Fruit fly (Drosophila melanogaster) whole organism, embryonic: ENCODE results near the gene miple1.

Source experiments
- CG14441 ChIP-seq: fragments of 200-800 bp; sonication (Bioruptor generic); IDR thresholded peaks from 2 replicates; pipeline ENCODE4 v1.3.6; 2022; ENCODE audit warnings: missing biosample characterization, missing genetic modification characterization
- CG2116 ChIP-seq: fragments of 200-800 bp; sonication (Bioruptor generic); optimal IDR thresholded peaks from 3 replicates; lab custom pipeline; 2018; ENCODE audit warnings: missing biosample characterization, mild to moderate bottlenecking, missing genetic modification characterization
- CG6765 ChIP-seq: fragments of 200-800 bp; sonication (Bioruptor generic); optimal IDR thresholded peaks from 3 replicates; lab custom pipeline; 2017; ENCODE audit warnings: missing biosample characterization, mild to moderate bottlenecking, missing genetic modification characterization
- CG8478 ChIP-seq: fragments of >200 bp; optimal IDR thresholded peaks from 2 replicates; lab custom pipeline; 2018
- Mes4 ChIP-seq: fragments of 200-800 bp; sonication (Bioruptor generic); optimal IDR thresholded peaks from 2 replicates; lab custom pipeline; 2016; ENCODE audit warnings: missing biosample characterization, missing genetic modification characterization
- NK7.1 ChIP-seq: fragments of 200-800 bp; sonication (Bioruptor generic); optimal IDR thresholded peaks from 3 replicates; lab custom pipeline; 2016; ENCODE audit warnings: missing biosample characterization, missing genetic modification characterization

dm6 chr3L:282276-282675 is 15.2 kb downstream of the miple1 start:
- no peak for TF ChIP-seq CG6765 (GFP tag; lab: Kevin White, UChicago)
- no peak for TF ChIP-seq CG2116 (GFP tag; lab: Kevin White, UChicago)
- TF ChIP-seq CG14441: no peak
- no peak for TF ChIP-seq CG8478 (lab: Kevin White, UChicago)
- TF ChIP-seq Mes4 (GFP tag; lab: Kevin White, UChicago): no peak
- no peak for TF ChIP-seq NK7.1 (GFP tag; lab: Kevin White, UChicago)
